Worm (Caenorhabditis elegans): ENCODE data around the gene nspc-5.

- no peak for TF ChIP-seq ztf-25 (GFP tag; IDR thresholded peaks at IDR 0.05)
- TF ChIP-seq nfya-1 (tag; optimal IDR thresholded peaks at IDR 0.05; ENCODE audit: borderline replicate concordance, insufficient read depth) = no peak
- no peak for TF ChIP-seq Y53G8AR.9 (GFP tag; conservative IDR thresholded peaks at IDR 0.05)
- TF ChIP-seq ztf-28 (GFP tag; IDR thresholded peaks at IDR 0.05) = no peak
- no peak for TF ChIP-seq attf-3 (GFP tag; conservative IDR thresholded peaks at IDR 0.05)
- TF ChIP-seq nhr-90 (tag; optimal IDR thresholded peaks at IDR 0.05) = no peak
- no peak for TF ChIP-seq aptf-2 (GFP tag; conservative IDR thresholded peaks at IDR 0.05)
- TF ChIP-seq Y95B8A.8 (GFP tag; IDR thresholded peaks at IDR 0.05) = no peak
Measured at ce11 chrX:8585837-8586236, 47.3 kb downstream of the nspc-5 start, which contains the start of gene F18E9.3.
